Worm (Caenorhabditis elegans) whole organism, young adult: ENCODE data around the gene irld-4.

Experiments
- F10E7.11 ChIP-seq: sonication (generic microtip); optimal IDR thresholded peaks from 2 replicates; lab custom pipeline; 2017; ENCODE audit warnings: mild to moderate bottlenecking, missing genetic modification characterization, moderate library complexity, missing compliant biosample characterization
- F55B11.4 ChIP-seq: sonication (generic microtip); optimal IDR thresholded peaks from 2 replicates; lab custom pipeline; 2016; ENCODE audit warnings: missing compliant biosample characterization, missing genetic modification characterization, borderline replicate concordance; ENCODE audit not compliant: insufficient read depth
- Y56A3A.18 ChIP-seq: fragments of 200-800 bp; sonication (Bioruptor generic); IDR thresholded peaks from 2 replicates; pipeline ENCODE4 v1.3.6; 2022; ENCODE audit warnings: missing genetic modification reagents, missing genetic modification characterization, missing compliant biosample characterization
- Y67H2A.10 ChIP-seq: fragments of 200-800 bp; sonication (Bioruptor generic); conservative IDR thresholded peaks from 2 replicates; pipeline ENCODE4 v1.3.6; 2022; ENCODE audit warnings: missing genetic modification reagents, missing genetic modification characterization, missing compliant biosample characterization
- akir-1 ChIP-seq: fragments of 200-800 bp; sonication (Bioruptor generic); optimal IDR thresholded peaks from 2 replicates; lab custom pipeline; 2018; ENCODE audit warnings: mild to moderate bottlenecking, missing genetic modification characterization, moderate library complexity, missing compliant biosample characterization
- ama-1 ChIP-seq, 3 experiments: fragments of 150-350 bp in 1 of 3; sonication (generic microtip) in 2 of 3; optimal IDR thresholded peaks; 2 replicates each; lab custom pipeline; 2014 to 2018; ENCODE audit warnings: missing biosample characterization in 2 of 3, missing genetic modification characterization in 2 of 3, missing genetic modification reagents in 2 of 3
- atf-7 ChIP-seq: sonication (generic microtip); optimal IDR thresholded peaks from 2 replicates; lab custom pipeline; 2017; ENCODE audit warnings: mild to moderate bottlenecking, missing genetic modification characterization, missing compliant biosample characterization
- attf-5 ChIP-seq: fragments of 200-800 bp; sonication (Bioruptor generic); optimal IDR thresholded peaks from 2 replicates; lab custom pipeline; 2018; ENCODE audit warnings: mild to moderate bottlenecking, missing genetic modification characterization, missing compliant biosample characterization
- bed-2 ChIP-seq: fragments of 200-800 bp; sonication (Bioruptor generic); IDR thresholded peaks from 2 replicates; pipeline ENCODE4 v1.3.6; 2022; ENCODE audit warnings: missing genetic modification reagents, missing genetic modification characterization, missing compliant biosample characterization
- ceh-27 ChIP-seq: fragments of 200-800 bp; sonication (Bioruptor generic); optimal IDR thresholded peaks from 2 replicates; lab custom pipeline; 2018; ENCODE audit warnings: mild to moderate bottlenecking, missing genetic modification characterization, moderate library complexity, missing compliant biosample characterization
- ceh-91 ChIP-seq: fragments of 200-800 bp; sonication (Bioruptor generic); IDR thresholded peaks from 2 replicates; pipeline ENCODE4 v1.3.6; 2022; ENCODE audit warnings: missing genetic modification reagents, missing genetic modification characterization, missing compliant biosample characterization
- die-1 ChIP-seq: sonication (generic microtip); optimal IDR thresholded peaks from 2 replicates; lab custom pipeline; 2016; ENCODE audit warnings: missing genotype, mild to moderate bottlenecking, missing genetic modification characterization, missing compliant biosample characterization
- dpff-1 ChIP-seq: sonication (generic microtip); optimal IDR thresholded peaks from 2 replicates; lab custom pipeline; 2017; ENCODE audit warnings: mild to moderate bottlenecking, missing genetic modification characterization, missing compliant biosample characterization
- egl-18 ChIP-seq: fragments of 200-800 bp; sonication (Bioruptor generic); IDR thresholded peaks from 2 replicates; pipeline ENCODE4 v1.3.6; 2022; ENCODE audit warnings: missing genetic modification reagents, missing genetic modification characterization, missing compliant biosample characterization
- egrh-3 ChIP-seq: fragments of 200-800 bp; sonication (Bioruptor generic); IDR thresholded peaks from 2 replicates; pipeline ENCODE4 v1.3.6; 2022; ENCODE audit warnings: missing genetic modification reagents, missing genetic modification characterization, missing compliant biosample characterization
- hmg-1.2 ChIP-seq: fragments of 200-800 bp; sonication (Bioruptor generic); IDR thresholded peaks from 2 replicates; pipeline ENCODE4 v1.3.6; 2022; ENCODE audit warnings: missing genetic modification reagents, missing genetic modification characterization, missing compliant biosample characterization
- hmg-20 ChIP-seq: fragments of 200-800 bp; sonication (Bioruptor generic); IDR thresholded peaks from 2 replicates; pipeline ENCODE4 v1.3.6; 2022; ENCODE audit warnings: missing genetic modification reagents, missing genetic modification characterization, missing compliant biosample characterization
- hsf-1 ChIP-seq: fragments of 200-800 bp; sonication (Bioruptor generic); IDR thresholded peaks from 2 replicates; pipeline ENCODE4 v1.3.6; 2022; ENCODE audit warnings: missing genetic modification reagents, missing genetic modification characterization, missing compliant biosample characterization
- lag-1 ChIP-seq: fragments of 200-800 bp; sonication (Bioruptor generic); IDR thresholded peaks from 2 replicates; pipeline ENCODE4 v1.3.6; 2022; ENCODE audit warnings: missing genetic modification reagents, missing genetic modification characterization, missing compliant biosample characterization
- let-526 ChIP-seq: fragments of 200-800 bp; sonication (Bioruptor generic); IDR thresholded peaks from 2 replicates; pipeline ENCODE4 v1.3.6; 2022; ENCODE audit warnings: missing genetic modification reagents, missing genetic modification characterization, missing compliant biosample characterization
- lin-35 ChIP-seq, 3 experiments: fragments of 150-350 bp in 2 of 3; sonication (generic microtip) in 1 of 3; optimal IDR thresholded peaks; 2 replicates each; lab custom pipeline; 2014 to 2018; ENCODE audit warnings: missing biosample characterization in 3 of 3, missing genetic modification characterization in 3 of 3, missing genetic modification reagents in 3 of 3
- lir-1 ChIP-seq: fragments of 200-800 bp; sonication (Bioruptor generic); conservative IDR thresholded peaks from 2 replicates; pipeline ENCODE4 v1.3.6; 2022; ENCODE audit warnings: missing genetic modification reagents, missing genetic modification characterization, missing compliant biosample characterization
- madf-6 ChIP-seq: fragments of 200-800 bp; sonication (Bioruptor generic); IDR thresholded peaks from 2 replicates; pipeline ENCODE4 v1.3.6; 2022; ENCODE audit warnings: missing genetic modification reagents, missing genetic modification characterization, missing compliant biosample characterization
- madf-8 ChIP-seq: fragments of 200-800 bp; sonication (Bioruptor generic); conservative IDR thresholded peaks from 2 replicates; pipeline ENCODE4 v1.3.6; 2022; ENCODE audit warnings: missing genetic modification reagents, missing genetic modification characterization, missing compliant biosample characterization
- nfya-2 ChIP-seq: fragments of 200-800 bp; sonication (Bioruptor generic); IDR thresholded peaks from 2 replicates; pipeline ENCODE4 v1.3.6; 2022; ENCODE audit warnings: missing genetic modification reagents, missing genetic modification characterization, missing compliant biosample characterization
- nhr-27 ChIP-seq: fragments of 200-800 bp; sonication (Bioruptor generic); optimal IDR thresholded peaks from 2 replicates; lab custom pipeline; 2018; ENCODE audit warnings: mild to moderate bottlenecking, missing genetic modification characterization, moderate library complexity, missing compliant biosample characterization
- rpc-1 ChIP-seq, 2 experiments: fragments of 150-350 bp in 1 of 2; sonication (generic microtip) in 1 of 2; optimal IDR thresholded peaks; 2 replicates each; lab custom pipeline; 2014 to 2018; ENCODE audit warnings: missing biosample characterization in 1 of 2, missing genetic modification characterization in 1 of 2, missing genetic modification reagents in 1 of 2, missing genotype in 1 of 2
- snpc-1.1 ChIP-seq: sonication (generic microtip); optimal IDR thresholded peaks from 2 replicates; lab custom pipeline; 2017; ENCODE audit warnings: missing genetic modification characterization, mild to moderate bottlenecking, missing compliant biosample characterization, antibody characterized with exemption, moderate library complexity, missing genotype, missing genetic modification reagents; ENCODE audit not compliant: insufficient read depth
- snpc-3.4 ChIP-seq: sonication (generic microtip); optimal IDR thresholded peaks from 2 replicates; lab custom pipeline; 2017; ENCODE audit warnings: missing genetic modification characterization, mild to moderate bottlenecking, missing compliant biosample characterization, antibody characterized with exemption, moderate library complexity, missing genotype, missing genetic modification reagents
- snpc-4 ChIP-seq, 5 experiments: fragments of 150-350 bp in 1 of 5; sonication (generic microtip) in 4 of 5; optimal IDR thresholded peaks; 2 replicates each; lab custom pipeline; 2014 to 2018; ENCODE audit warnings: missing genetic modification characterization in 5 of 5, missing biosample characterization in 3 of 5, antibody characterized with exemption in 2 of 5, mild to moderate bottlenecking in 2 of 5, missing compliant biosample characterization in 2 of 5, missing genotype in 2 of 5, moderate library complexity in 2 of 5, missing genetic modification reagents in 1 of 5
- unc-62 ChIP-seq: fragments of 150-350 bp; optimal IDR thresholded peaks from 2 replicates; lab custom pipeline; 2014; ENCODE audit warnings: missing biosample characterization, missing genetic modification reagents, missing genetic modification characterization
- ztf-18 ChIP-seq: sonication (generic microtip); optimal IDR thresholded peaks from 2 replicates; lab custom pipeline; 2016; ENCODE audit warnings: missing genotype, mild to moderate bottlenecking, missing genetic modification characterization, missing compliant biosample characterization
- ztf-25 ChIP-seq: fragments of 200-800 bp; sonication (Bioruptor generic); IDR thresholded peaks from 2 replicates; pipeline ENCODE4 v1.3.6; 2022; ENCODE audit warnings: missing genetic modification reagents, missing genetic modification characterization, missing compliant biosample characterization

The irld-4 gene

DNA sequence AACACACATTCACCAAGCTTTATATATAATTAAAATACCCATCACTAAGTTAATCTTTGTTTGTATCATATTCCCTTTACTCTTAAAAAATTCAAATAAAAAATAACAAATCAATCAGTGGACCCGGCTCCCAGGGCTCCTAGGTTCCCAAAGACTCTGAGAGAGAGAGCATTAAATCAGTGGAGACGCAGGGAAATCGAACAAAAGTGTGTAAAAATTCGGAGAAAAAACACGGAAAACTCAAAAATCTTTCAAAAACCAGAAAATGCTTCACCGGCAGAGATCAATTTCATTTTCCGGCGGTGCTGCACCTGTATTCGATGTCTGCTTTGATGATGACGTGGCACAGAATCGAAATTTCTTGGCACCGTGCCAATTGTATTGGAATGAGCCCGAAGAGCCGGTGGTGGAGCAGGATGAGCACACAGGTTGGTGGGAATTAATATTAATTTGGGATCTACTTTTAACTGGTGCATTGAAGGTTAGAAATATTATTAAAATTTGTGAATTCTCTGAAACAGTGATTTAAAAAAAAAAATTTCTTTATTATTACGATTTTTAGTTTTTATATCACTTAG is 25.2 kb downstream of the irld-4 start, which contains the start of gene anoh-2 (continued):
- TF ChIP-seq madf-6 (GFP tag; lab: Robert Waterston, UW), result peak; percentile 54
- TF ChIP-seq snpc-4 (GFP tag; optimal IDR thresholded peaks at IDR 0.05; lab: Kevin White, UChicago), result peak; percentile 54
- TF ChIP-seq snpc-4 (tag; optimal IDR thresholded peaks at IDR 0.05; lab: Kevin White, UChicago), result peak in 3 of 4 experiments; percentile 10 to 94 (median 16)
- TF ChIP-seq hsf-1 (GFP tag; lab: Robert Waterston, UW), result 0 out of 2 replicates have a peak, but pooled peaks have one; percentile 49
- TF ChIP-seq ama-1 (optimal IDR thresholded peaks at IDR 0.05; lab: Kevin White, UChicago), result no peak
- no peak for TF ChIP-seq ama-1 (GFP tag; optimal IDR thresholded peaks at IDR 0.05; lab: Kevin White, UChicago)
- peak; percentile 39 for TF ChIP-seq hmg-1.2 (GFP tag; lab: Robert Waterston, UW)
- TF ChIP-seq unc-62, result no peak
- no peak for TF ChIP-seq Y56A3A.18 (GFP tag; lab: Robert Waterston, UW)
- TF ChIP-seq snpc-1.1 (tag; lab: Kevin White, UChicago), result no peak
- no peak for TF ChIP-seq hmg-20
- no peak for TF ChIP-seq bed-2 (GFP tag; lab: Robert Waterston, UW)
- TF ChIP-seq lag-1 (GFP tag; lab: Robert Waterston, UW), result no peak
- TF ChIP-seq egl-18 (GFP tag; lab: Robert Waterston, UW), result no peak
- TF ChIP-seq, all 124 proteins: peak for 21

DNA sequence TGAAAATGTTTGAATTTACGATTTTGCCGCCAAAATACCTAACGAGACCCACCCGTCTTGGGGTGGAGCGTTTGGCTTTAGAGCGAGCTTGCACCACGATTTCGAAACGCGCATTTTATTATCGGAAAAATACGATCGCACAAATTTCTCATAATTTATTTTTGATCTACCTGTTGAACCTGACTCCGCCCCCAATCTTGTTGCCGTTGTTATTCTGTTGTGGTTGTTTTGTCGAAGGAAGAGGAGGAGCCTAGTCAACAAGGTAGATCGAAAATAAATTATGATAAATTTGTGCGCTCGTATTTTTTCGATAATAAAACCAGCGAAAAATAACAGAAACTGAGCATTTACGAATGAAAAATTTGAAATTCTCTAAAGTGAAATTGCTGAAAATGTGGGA is 26.0 kb downstream of the irld-4 start:
- TF ChIP-seq lir-1 (GFP tag; lab: Robert Waterston, UW) (no peak), madf-8 (GFP tag; lab: Robert Waterston, UW) (peak; percentile 57; the same call in 1 of the 2 replicates)

DNA sequence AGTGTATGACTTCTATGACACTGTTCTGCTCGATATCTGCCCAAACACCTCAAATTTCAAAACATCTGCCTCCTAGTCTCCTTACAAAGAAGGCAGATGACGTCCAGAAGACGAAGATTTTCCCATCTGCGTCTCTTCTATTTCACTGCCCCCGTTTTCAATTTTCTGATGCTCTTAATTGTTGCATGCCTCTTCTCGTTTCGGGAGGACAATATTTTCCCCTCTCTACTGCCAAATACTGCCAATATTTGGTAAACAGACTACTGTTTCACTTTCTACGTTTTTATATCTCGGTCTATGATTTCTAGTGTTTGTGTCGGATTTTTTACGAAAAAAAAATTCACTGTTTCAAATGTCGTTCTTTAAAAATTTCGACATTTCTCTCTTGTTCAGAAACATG is 28.5 kb downstream of the irld-4 start:
- TF ChIP-seq nfya-2 (GFP tag; lab: Robert Waterston, UW), result no peak
- TF ChIP-seq F10E7.11 (tag; lab: Kevin White, UChicago), result no peak
- no peak for TF ChIP-seq Y67H2A.10 (GFP tag; lab: Robert Waterston, UW)
- no peak for TF ChIP-seq lin-35 (GFP tag; optimal IDR thresholded peaks at IDR 0.05; lab: Kevin White, UChicago)
- no peak for TF ChIP-seq attf-5 (GFP tag; lab: Kevin White, UChicago)
- TF ChIP-seq ztf-25, result no peak
- no peak for TF ChIP-seq egrh-3
- no peak for TF ChIP-seq ceh-91 (GFP tag; lab: Robert Waterston, UW)
- TF ChIP-seq rpc-1 (optimal IDR thresholded peaks at IDR 0.05; lab: Kevin White, UChicago), result no peak
- no peak for TF ChIP-seq rpc-1 (tag; optimal IDR thresholded peaks at IDR 0.05; lab: Kevin White, UChicago)
- TF ChIP-seq atf-7 (tag; lab: Kevin White, UChicago), result no peak
- TF ChIP-seq snpc-3.4, result no peak
- no peak for TF ChIP-seq akir-1
- TF ChIP-seq die-1, result no peak
- no peak for TF ChIP-seq hmg-20
- TF ChIP-seq nhr-27 (tag; lab: Kevin White, UChicago), result no peak
- TF ChIP-seq ztf-18 (tag; lab: Kevin White, UChicago), result no peak
- TF ChIP-seq F55B11.4 (tag; lab: Kevin White, UChicago), result no peak
- no peak for TF ChIP-seq let-526 (GFP tag; lab: Robert Waterston, UW)
- TF ChIP-seq ceh-27 (GFP tag; lab: Kevin White, UChicago), result no peak
- no peak for TF ChIP-seq dpff-1 (tag; lab: Kevin White, UChicago)
- TF ChIP-seq, all 124 proteins: peak for 0
